Worm (Caenorhabditis elegans): ENCODE data around the gene rol-6.

Gene rol-6

DNA sequence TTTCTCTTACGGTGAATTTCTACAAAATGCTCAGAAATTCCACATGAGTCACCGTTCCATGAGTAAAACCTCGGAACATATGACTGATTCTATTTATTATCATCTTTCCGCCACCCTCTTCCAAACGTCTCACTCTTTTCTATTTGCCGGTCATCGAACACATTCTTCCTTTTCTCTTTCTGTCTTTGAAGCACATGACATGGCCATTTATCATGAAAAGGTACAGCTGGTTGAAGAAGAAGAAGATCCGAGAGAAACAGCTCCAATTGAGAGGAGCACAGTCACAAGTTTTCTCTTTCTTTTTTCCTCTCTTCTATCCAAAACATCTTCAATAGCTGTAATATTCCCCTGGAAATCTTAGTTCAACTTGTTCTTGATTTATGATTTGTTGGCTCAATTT is 25.8 kb upstream of the rol-6 start, which contains the start of gene cup-16 (continued):
- TF ChIP-seq ctbp-1 (GFP tag; IDR thresholded peaks at IDR 0.05): no peak
- TF ChIP-seq hif-1 (tag; optimal IDR thresholded peaks at IDR 0.05): no peak
- no peak for TF ChIP-seq spr-1 (tag; optimal IDR thresholded peaks at IDR 0.05)
- no peak for TF ChIP-seq F37D6.2 (tag; optimal IDR thresholded peaks at IDR 0.05)
- no peak for TF ChIP-seq set-16 (GFP tag; IDR thresholded peaks at IDR 0.05)
- peak in 1 of 2 experiments; percentile 25 for TF ChIP-seq daf-16 (GFP tag; optimal IDR thresholded peaks at IDR 0.05)
- TF ChIP-seq daf-16 (tag; optimal IDR thresholded peaks at IDR 0.05): no peak
- no peak for TF ChIP-seq fkh-10 (GFP tag; optimal IDR thresholded peaks at IDR 0.05)
- TF ChIP-seq nhr-111 (GFP tag; optimal IDR thresholded peaks at IDR 0.05): no peak
- no peak for TF ChIP-seq pha-4 (GFP tag; IDR thresholded peaks at IDR 0.05)
- TF ChIP-seq pha-4 (tag; optimal IDR thresholded peaks at IDR 0.05): no peak

- TF ChIP-seq nhr-10 (tag; optimal IDR thresholded peaks at IDR 0.05): no peak
- TF ChIP-seq pqm-1 (tag; optimal IDR thresholded peaks at IDR 0.05): no peak
- TF ChIP-seq php-3 (GFP tag; IDR thresholded peaks at IDR 0.05): no peak
- no peak for TF ChIP-seq spr-3 (GFP tag; optimal IDR thresholded peaks at IDR 0.05)
- no peak for TF ChIP-seq D1046.2 (GFP tag; IDR thresholded peaks at IDR 0.05)
- no peak for TF ChIP-seq ZK546.5 (tag; optimal IDR thresholded peaks at IDR 0.05)
- no peak for TF ChIP-seq nhr-25 (tag; optimal IDR thresholded peaks at IDR 0.05; ENCODE audit: borderline replicate concordance, insufficient read depth)
- TF ChIP-seq egl-43 (GFP tag; IDR thresholded peaks at IDR 0.05): no peak
- TF ChIP-seq nhr-6 (tag; optimal IDR thresholded peaks at IDR 0.05): no peak
- TF ChIP-seq Y75B8A.6 (GFP tag; IDR thresholded peaks at IDR 0.05): no peak
- TF ChIP-seq ceh-82 (tag; optimal IDR thresholded peaks at IDR 0.05): no peak
- no peak for TF ChIP-seq daf-12 (tag; optimal IDR thresholded peaks at IDR 0.05)
- no peak for TF ChIP-seq daf-8 (GFP tag; IDR thresholded peaks at IDR 0.05)
These were observed 22.5 kb upstream of the rol-6 start, which contains the start of gene srg-15 for ce11 chrII:8710317-8710716. srg-15 (minus strand) TSS chrII:8710417.

ce11 chrII:8714913-8715447 is 17.9 kb upstream of the rol-6 start, which contains the start of the genes rab-21 and T01B7.13:
rab-21 (minus strand) TSS chrII:8715013.
T01B7.13 (plus strand) TSS chrII:8715397.
- TF ChIP-seq R02D3.7 (tag; optimal IDR thresholded peaks at IDR 0.05) (no peak), nhr-102 (tag; optimal IDR thresholded peaks at IDR 0.05) (no peak), mxl-2 (GFP tag; conservative IDR thresholded peaks at IDR 0.05) (no peak), zfp-3 (GFP tag; conservative IDR thresholded peaks at IDR 0.05) (no peak)

DNA sequence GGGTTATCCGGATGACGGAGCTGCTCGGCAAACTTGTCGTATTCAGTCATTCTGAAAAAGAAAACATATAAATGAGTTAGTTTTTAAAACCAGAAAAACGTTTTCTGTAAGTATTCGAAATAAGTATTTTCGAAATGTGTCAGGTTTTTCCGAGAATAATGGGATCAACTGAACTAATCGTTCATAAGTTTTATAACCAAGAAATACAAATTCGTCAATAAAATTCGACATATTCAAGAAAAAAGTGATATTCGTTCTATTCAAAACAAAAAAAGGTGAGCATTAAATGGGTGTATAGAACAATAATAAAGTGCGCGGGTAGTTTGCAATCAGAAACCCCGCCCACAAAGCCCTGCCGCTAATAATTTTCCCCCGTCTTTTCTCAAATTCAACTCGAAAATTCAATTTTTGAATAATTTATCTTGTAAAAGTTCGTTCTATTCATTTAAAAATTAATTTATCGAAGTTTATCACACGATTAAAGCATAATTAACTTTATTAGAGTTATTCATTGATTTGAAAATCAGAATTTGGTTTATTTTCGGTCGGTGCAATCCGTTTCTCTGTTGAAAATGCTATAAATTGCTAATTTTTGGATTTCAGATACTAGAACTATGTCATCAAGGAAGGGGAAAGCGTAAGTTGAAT is 16.5 kb upstream of the rol-6 start, which contains the start of the genes cyn-11 and T01B7.5:
TSS of gene cyn-11 (minus strand) at position 51 of the 648 bp plus-strand sequence.
TSS of gene T01B7.5 (plus strand) at position 598 of the 648 bp plus-strand sequence.
- peak; percentile 18 for TF ChIP-seq nhr-28 (tag; optimal IDR thresholded peaks at IDR 0.05)
- peak; percentile 1 for TF ChIP-seq hlh-30 (tag; optimal IDR thresholded peaks at IDR 0.05; ENCODE audit: insufficient read depth)
- no peak for TF ChIP-seq nhr-42 (GFP tag; IDR thresholded peaks at IDR 0.05)
- no peak for TF ChIP-seq nhr-237 (tag; optimal IDR thresholded peaks at IDR 0.05)
- peak in 1 of 2 experiments; percentile 55 for TF ChIP-seq lsy-2 (tag; optimal IDR thresholded peaks at IDR 0.05)
- TF ChIP-seq mes-2 (tag; optimal IDR thresholded peaks at IDR 0.05; ENCODE audit: poor library complexity, severe bottlenecking): peak; percentile 56
- peak; percentile 12 for TF ChIP-seq hlh-11 (tag; optimal IDR thresholded peaks at IDR 0.05)
- TF ChIP-seq rbr-2 (tag; optimal IDR thresholded peaks at IDR 0.05): no peak
- TF ChIP-seq lin-38 (GFP tag; IDR thresholded peaks at IDR 0.05): peak; percentile 32; the same call in 1 of the 2 replicates
- TF ChIP-seq T20F7.1 (GFP tag; optimal IDR thresholded peaks at IDR 0.05): no peak
- peak; percentile 39 for TF ChIP-seq mep-1 (tag; optimal IDR thresholded peaks at IDR 0.05)
- peak; percentile 25 for TF ChIP-seq dpl-1 (GFP tag; optimal IDR thresholded peaks at IDR 0.05)

Data from whole organism, L4 larva.